Fruit fly (Drosophila melanogaster) whole organism, embryonic: Measurements from ENCODE around the gene CG10862.

ENCODE experiments used
- Antp ChIP-seq: fragments of 200-800 bp; sonication (Bioruptor generic); optimal IDR thresholded peaks from 3 replicates; lab custom pipeline; 2016; ENCODE audit warnings: missing biosample characterization, missing genetic modification characterization
- B-H1 ChIP-seq: fragments of 200-800 bp; sonication (Bioruptor generic); IDR thresholded peaks from 3 replicates; pipeline ENCODE4 v1.3.6; 2022; ENCODE audit warnings: missing biosample characterization, missing genetic modification characterization
- CG11504 ChIP-seq: fragments of 200-800 bp; sonication (Bioruptor generic); optimal IDR thresholded peaks from 3 replicates; lab custom pipeline; 2019; ENCODE audit warnings: missing biosample characterization, mild to moderate bottlenecking, missing genetic modification characterization, moderate library complexity
- CG11723 ChIP-seq: fragments of 200-800 bp; sonication (Bioruptor generic); optimal IDR thresholded peaks from 2 replicates; lab custom pipeline; 2017; ENCODE audit warnings: missing biosample characterization, mild to moderate bottlenecking, missing genetic modification characterization
- CG12071 ChIP-seq: fragments of 200-800 bp; sonication (Bioruptor generic); optimal IDR thresholded peaks from 3 replicates; lab custom pipeline; 2018; ENCODE audit warnings: missing biosample characterization, mild to moderate bottlenecking, missing genetic modification characterization
- CG12769 ChIP-seq: fragments of 200-800 bp; sonication (Bioruptor generic); optimal IDR thresholded peaks from 2 replicates; lab custom pipeline; 2019; ENCODE audit warnings: missing biosample characterization, mild to moderate bottlenecking, missing genetic modification characterization, moderate library complexity
- CG13123 ChIP-seq: fragments of 200-800 bp; sonication (Bioruptor generic); optimal IDR thresholded peaks from 2 replicates; lab custom pipeline; 2016; ENCODE audit warnings: missing biosample characterization, missing genetic modification characterization
- CG14050 ChIP-seq: fragments of 200-800 bp; sonication (Bioruptor generic); IDR thresholded peaks from 3 replicates; pipeline ENCODE4 v1.3.6; 2022; ENCODE audit warnings: missing biosample characterization, missing genetic modification characterization
- CG2678 ChIP-seq: fragments of 200-800 bp; sonication (Bioruptor generic); optimal IDR thresholded peaks from 3 replicates; lab custom pipeline; 2019; ENCODE audit warnings: missing biosample characterization, mild to moderate bottlenecking, missing genetic modification characterization, moderate library complexity
- CG3065 ChIP-seq: fragments of 200-800 bp; sonication (Bioruptor generic); optimal IDR thresholded peaks from 2 replicates; lab custom pipeline; 2016; ENCODE audit warnings: missing biosample characterization, missing genetic modification characterization
- CG33213 ChIP-seq: fragments of 200-800 bp; sonication (Bioruptor generic); optimal IDR thresholded peaks from 3 replicates; lab custom pipeline; 2016; ENCODE audit warnings: missing biosample characterization, missing genetic modification characterization
- CG3995 ChIP-seq: fragments of 200-800 bp; sonication (Bioruptor generic); optimal IDR thresholded peaks from 3 replicates; lab custom pipeline; 2016; ENCODE audit warnings: missing biosample characterization, missing genetic modification characterization
- CG5245 ChIP-seq: fragments of 200-800 bp; sonication (Bioruptor generic); optimal IDR thresholded peaks from 3 replicates; lab custom pipeline; 2016; ENCODE audit warnings: missing biosample characterization, missing genetic modification characterization
- CG6689 ChIP-seq: fragments of 200-800 bp; sonication (Bioruptor generic); IDR thresholded peaks from 2 replicates; pipeline ENCODE4 v1.3.6; 2022; ENCODE audit warnings: missing biosample characterization, missing genetic modification characterization
- CG7963 ChIP-seq: fragments of 200-800 bp; sonication (Bioruptor generic); IDR thresholded peaks from 3 replicates; pipeline ENCODE4 v1.3.6; 2022; ENCODE audit warnings: missing biosample characterization, missing genetic modification characterization; ENCODE audit not compliant: partially characterized antibody
- CG8290 ChIP-seq, 3 experiments: fragments of 200-800 bp; sonication (Bioruptor generic); optimal IDR thresholded peaks; 2 replicates each; lab custom pipeline; 2016 to 2019; ENCODE audit warnings: missing biosample characterization in 3 of 3, missing genetic modification characterization in 3 of 3, mild to moderate bottlenecking in 2 of 3, moderate library complexity in 1 of 3
- CG8478 ChIP-seq: fragments of >200 bp; optimal IDR thresholded peaks from 2 replicates; lab custom pipeline; 2018
- CG9797 ChIP-seq: fragments of 200-800 bp; sonication (Bioruptor generic); optimal IDR thresholded peaks from 3 replicates; lab custom pipeline; 2018; ENCODE audit warnings: missing biosample characterization, mild to moderate bottlenecking, missing genetic modification characterization
- CG9876 ChIP-seq: fragments of 200-800 bp; sonication (Bioruptor generic); optimal IDR thresholded peaks from 2 replicates; lab custom pipeline; 2016; ENCODE audit warnings: missing biosample characterization, missing genetic modification characterization
- Dfd ChIP-seq, 2 experiments: fragments of >200 bp; optimal IDR thresholded peaks; 2 replicates each; lab custom pipeline; 2017; ENCODE audit warnings: missing biosample characterization in 2 of 2, missing genetic modification characterization in 2 of 2
- Doc3 ChIP-seq: fragments of 200-800 bp; sonication (Bioruptor generic); IDR thresholded peaks from 3 replicates; pipeline ENCODE4 v1.3.6; 2022; ENCODE audit warnings: missing biosample characterization, missing genetic modification characterization; ENCODE audit not compliant: partially characterized antibody
- Dref ChIP-seq: fragments of 200-800 bp; sonication (Bioruptor generic); IDR thresholded peaks from 2 replicates; pipeline ENCODE4 v1.3.6; 2022; ENCODE audit warnings: missing biosample characterization, missing genetic modification characterization
- E2f1 ChIP-seq: fragments of 200-800 bp; sonication (Bioruptor generic); IDR thresholded peaks from 2 replicates; pipeline ENCODE4 v1.3.6; 2022; ENCODE audit warnings: missing biosample characterization, missing genetic modification characterization
- Gsc ChIP-seq: fragments of 200-800 bp; sonication (Bioruptor generic); IDR thresholded peaks from 2 replicates; pipeline ENCODE4 v1.3.6; 2022; ENCODE audit warnings: missing biosample characterization, missing genetic modification characterization
- HmgZ ChIP-seq: fragments of 200-800 bp; sonication (Bioruptor generic); optimal IDR thresholded peaks from 2 replicates; lab custom pipeline; 2018; ENCODE audit warnings: missing biosample characterization, mild to moderate bottlenecking, missing genetic modification characterization
- Hmr ChIP-seq: fragments of 200-800 bp; sonication (Bioruptor generic); optimal IDR thresholded peaks from 3 replicates; lab custom pipeline; 2017; ENCODE audit warnings: mild to moderate bottlenecking, missing biosample characterization, missing genetic modification reagents, missing genetic modification characterization
- Hr3 ChIP-seq: fragments of 200-800 bp; sonication (Bioruptor generic); optimal IDR thresholded peaks from 3 replicates; lab custom pipeline; 2016; ENCODE audit warnings: missing biosample characterization, missing genetic modification characterization
- MESR4 ChIP-seq: fragments of 200-800 bp; sonication (Bioruptor generic); optimal IDR thresholded peaks from 2 replicates; lab custom pipeline; 2018; ENCODE audit warnings: missing biosample characterization, mild to moderate bottlenecking, missing genetic modification characterization, moderate library complexity
- Mes4 ChIP-seq: fragments of 200-800 bp; sonication (Bioruptor generic); optimal IDR thresholded peaks from 2 replicates; lab custom pipeline; 2016; ENCODE audit warnings: missing biosample characterization, missing genetic modification characterization
- Sox100B ChIP-seq: fragments of 200-800 bp; sonication (Bioruptor generic); optimal IDR thresholded peaks from 3 replicates; lab custom pipeline; 2018; ENCODE audit warnings: missing biosample characterization, mild to moderate bottlenecking, missing genetic modification characterization
- Tbp ChIP-seq: fragments of >200 bp; optimal IDR thresholded peaks from 2 replicates; lab custom pipeline; 2018; ENCODE audit warnings: missing biosample characterization, missing genetic modification characterization
- ac ChIP-seq: fragments of 200-800 bp; sonication (Bioruptor generic); optimal IDR thresholded peaks from 3 replicates; lab custom pipeline; 2017; ENCODE audit warnings: missing biosample characterization, mild to moderate bottlenecking, missing genetic modification characterization
- ato ChIP-seq: fragments of 200-800 bp; sonication (Bioruptor generic); IDR thresholded peaks from 2 replicates; pipeline ENCODE4 v1.3.6; 2022; ENCODE audit warnings: missing biosample characterization, missing genetic modification characterization; ENCODE audit not compliant: partially characterized antibody
- fd64A ChIP-seq: fragments of 200-800 bp; sonication (Bioruptor generic); optimal IDR thresholded peaks from 3 replicates; lab custom pipeline; 2018; ENCODE audit warnings: missing biosample characterization, mild to moderate bottlenecking, missing genetic modification characterization
- h ChIP-seq: fragments of >200 bp; optimal IDR thresholded peaks from 2 replicates; lab custom pipeline; 2017
- lilli ChIP-seq: fragments of 200-800 bp; sonication (Bioruptor generic); optimal IDR thresholded peaks from 3 replicates; lab custom pipeline; 2016; ENCODE audit warnings: missing biosample characterization, missing genetic modification characterization
- lov ChIP-seq, 2 experiments: fragments of 200-800 bp in 1 of 2; fragments of >200 bp in 1 of 2; sonication (Bioruptor generic) in 1 of 2; IDR thresholded peaks in 1 of 2; optimal IDR thresholded peaks in 1 of 2; 2 replicates in 1 of 2; 3 replicates in 1 of 2; pipeline versions ENCODE4 v1.3.6 to Lab custom; 2017 to 2022; ENCODE audit warnings: missing biosample characterization in 1 of 2, missing genetic modification characterization in 1 of 2
- odd ChIP-seq: fragments of 200-800 bp; sonication (Bioruptor generic); optimal IDR thresholded peaks from 2 replicates; lab custom pipeline; 2017; ENCODE audit warnings: missing biosample characterization, mild to moderate bottlenecking, missing genetic modification characterization
- org-1 ChIP-seq: fragments of 200-800 bp; sonication (Bioruptor generic); optimal IDR thresholded peaks from 2 replicates; lab custom pipeline; 2017; ENCODE audit warnings: missing biosample characterization, missing genetic modification characterization
- pan ChIP-seq, 4 experiments: fragments of >200 bp in 3 of 4; fragments of 200-800 bp in 1 of 4; sonication (Bioruptor generic) in 1 of 4; optimal IDR thresholded peaks in 3 of 4; IDR thresholded peaks in 1 of 4; 2 replicates each; pipeline versions ENCODE4 v1.3.6 to Lab custom; 2017 to 2022; ENCODE audit warnings: missing biosample characterization in 2 of 4, missing genetic modification characterization in 2 of 4, mixed read lengths in 1 of 4
- pho ChIP-seq: fragments of 200-800 bp; sonication (Bioruptor generic); optimal IDR thresholded peaks from 2 replicates; lab custom pipeline; 2016; ENCODE audit warnings: missing biosample characterization, missing genetic modification characterization
- pita ChIP-seq: fragments of 200-800 bp; sonication (Bioruptor generic); optimal IDR thresholded peaks from 2 replicates; lab custom pipeline; 2017; ENCODE audit warnings: missing biosample characterization, mild to moderate bottlenecking, missing genetic modification characterization
- pzg ChIP-seq: fragments of 200-800 bp; sonication (Bioruptor generic); optimal IDR thresholded peaks from 3 replicates; lab custom pipeline; 2018; ENCODE audit warnings: missing biosample characterization, mild to moderate bottlenecking, missing genetic modification characterization, moderate library complexity
- sc ChIP-seq, 3 experiments: fragments of >200 bp in 2 of 3; fragments of 200-800 bp in 1 of 3; sonication (Bioruptor generic) in 1 of 3; optimal IDR thresholded peaks; 2 replicates in 2 of 3; 3 replicates in 1 of 3; lab custom pipeline; 2017; ENCODE audit warnings: mild to moderate bottlenecking in 1 of 3, missing biosample characterization in 1 of 3, missing genetic modification characterization in 1 of 3, missing genetic modification reagents in 1 of 3
- scrt ChIP-seq: fragments of 200-800 bp; sonication (Bioruptor generic); optimal IDR thresholded peaks from 2 replicates; lab custom pipeline; 2018; ENCODE audit warnings: missing biosample characterization, mild to moderate bottlenecking, missing genetic modification characterization, moderate library complexity
- sug ChIP-seq: fragments of 200-800 bp; optimal IDR thresholded peaks from 2 replicates; lab custom pipeline; 2019; ENCODE audit warnings: missing biosample characterization, mild to moderate bottlenecking, missing genetic modification characterization, moderate library complexity
- trem ChIP-seq: fragments of 200-800 bp; optimal IDR thresholded peaks from 3 replicates; lab custom pipeline; 2019; ENCODE audit warnings: missing biosample characterization, mild to moderate bottlenecking, missing genetic modification characterization, moderate library complexity
- vnd ChIP-seq: fragments of 200-800 bp; sonication (Bioruptor generic); IDR thresholded peaks from 3 replicates; pipeline ENCODE4 v1.3.6; 2022; ENCODE audit warnings: missing biosample characterization, missing genetic modification characterization; ENCODE audit not compliant: partially characterized antibody

Gene CG10862

dm6 chr3L:3632500-3633183, 21.9 kb downstream of the CG10862 start (continued):
- no peak for TF ChIP-seq Doc3 (GFP tag; lab: Robert Waterston, UW)
- no peak for TF ChIP-seq Mes4
- TF ChIP-seq CG11723 (GFP tag; lab: Kevin White, UChicago) = peak; percentile 84
- TF ChIP-seq CG13123 (GFP tag; lab: Kevin White, UChicago) = peak; percentile 57
- TF ChIP-seq CG12071 (GFP tag; lab: Kevin White, UChicago) = no peak
- no peak for TF ChIP-seq CG9797 (GFP tag; lab: Kevin White, UChicago)
- TF ChIP-seq CG3065 = peak; percentile 20
- TF ChIP-seq ato (GFP tag; lab: Robert Waterston, UW) = no peak
- TF ChIP-seq Antp (GFP tag; lab: Kevin White, UChicago) = peak; percentile 13
- TF ChIP-seq CG8290 (GFP tag; optimal IDR thresholded peaks at IDR 0.05; lab: Kevin White, UChicago) = no peak
- TF ChIP-seq CG8290 (tag; optimal IDR thresholded peaks at IDR 0.05; lab: Kevin White, UChicago) = peak in 1 of 2 experiments; percentile 49
- no peak for TF ChIP-seq CG33213 (GFP tag; lab: Kevin White, UChicago)
- no peak for TF ChIP-seq pan (optimal IDR thresholded peaks at IDR 0.05; lab: Kevin White, UChicago)
- peak in 1 of 2 experiments; percentile 90 for TF ChIP-seq pan (GFP tag; optimal IDR thresholded peaks at IDR 0.05 in 1 of 2, IDR thresholded peaks at IDR 0.05 in 1 of 2)
- no peak for TF ChIP-seq pita (GFP tag; lab: Kevin White, UChicago)
- peak; percentile 79 for TF ChIP-seq B-H1 (GFP tag; lab: Robert Waterston, UW)
- no peak for TF ChIP-seq pho (GFP tag; lab: Kevin White, UChicago)
- TF ChIP-seq ac = no peak
- TF ChIP-seq Tbp = no peak
- TF ChIP-seq pzg = no peak
- peak; percentile 62; the same call in 1 of the 2 replicates for TF ChIP-seq Gsc (GFP tag; lab: Robert Waterston, UW)
- TF ChIP-seq h (lab: Kevin White, UChicago) = no peak
- TF ChIP-seq odd = peak; percentile 85
- TF ChIP-seq Dfd (GFP tag; optimal IDR thresholded peaks at IDR 0.05; lab: Kevin White, UChicago) = no peak
- TF ChIP-seq CG2678 (tag; lab: Kevin White, UChicago) = peak; percentile 87
- TF ChIP-seq CG12769 = no peak
- TF ChIP-seq Sox100B = peak; percentile 78
- no peak for TF ChIP-seq vnd (GFP tag; lab: Robert Waterston, UW)
- TF ChIP-seq Hr3 = peak; percentile 90
- no peak for TF ChIP-seq lov (optimal IDR thresholded peaks at IDR 0.05; lab: Kevin White, UChicago)
- peak; percentile 53; the same call in 1 of the 3 replicates for TF ChIP-seq lov (GFP tag; IDR thresholded peaks at IDR 0.05; lab: Robert Waterston, UW)
- TF ChIP-seq CG7963 (GFP tag; lab: Robert Waterston, UW) = no peak
- TF ChIP-seq sug = peak; percentile 83
- TF ChIP-seq fd64A (GFP tag; lab: Kevin White, UChicago) = no peak
- TF ChIP-seq HmgZ (tag; lab: Kevin White, UChicago) = peak; percentile 74
- no peak for TF ChIP-seq Dref
- TF ChIP-seq CG6689 (GFP tag; lab: Robert Waterston, UW) = peak; percentile 85
- peak; percentile 93 for TF ChIP-seq Hmr (GFP tag; lab: Kevin White, UChicago)
- TF ChIP-seq CG5245 = peak; percentile 43
- no peak for TF ChIP-seq CG8478 (lab: Kevin White, UChicago)
- no peak for TF ChIP-seq CG9876
- peak; percentile 86 for TF ChIP-seq CG14050
- no peak for TF ChIP-seq MESR4 (GFP tag; lab: Kevin White, UChicago)
- TF ChIP-seq org-1 (GFP tag; lab: Kevin White, UChicago) = peak; percentile 81
- TF ChIP-seq scrt = peak; percentile 62
- no peak for TF ChIP-seq trem
- TF ChIP-seq sc (optimal IDR thresholded peaks at IDR 0.05; lab: Kevin White, UChicago) = no peak
- TF ChIP-seq sc (GFP tag; optimal IDR thresholded peaks at IDR 0.05; lab: Kevin White, UChicago) = peak; percentile 68
- TF ChIP-seq lilli (GFP tag; lab: Kevin White, UChicago) = peak; percentile 15
- peak; percentile 85 for TF ChIP-seq CG11504 (tag; lab: Kevin White, UChicago)
- peak; percentile 80 for TF ChIP-seq E2f1 (GFP tag; lab: Robert Waterston, UW)
- no peak for TF ChIP-seq CG3995 (GFP tag; lab: Kevin White, UChicago)
